Fruit fly (Drosophila melanogaster): ENCODE results near the gene CG11594.

Gene CG11594

DNA sequence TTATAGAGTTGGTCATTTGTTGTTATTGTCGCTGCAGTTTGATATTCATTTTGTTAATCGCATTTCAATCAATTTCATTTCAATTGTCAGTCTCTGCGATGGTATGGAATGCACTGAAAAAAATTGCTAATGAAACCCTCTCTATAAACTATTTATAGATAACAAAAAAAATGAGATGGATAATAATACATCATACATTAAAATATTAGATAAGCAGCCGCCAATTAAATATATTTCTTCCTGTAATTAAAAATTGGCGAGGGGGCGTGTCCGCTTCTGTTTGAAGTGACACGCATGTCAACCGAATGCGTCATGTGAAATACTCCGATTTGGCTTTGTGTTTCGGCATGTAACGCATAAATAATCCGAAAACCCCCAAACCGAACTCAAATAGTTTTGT lies 18.7 kb upstream of the CG11594 start:
- no peak for TF ChIP-seq noc (tag; optimal IDR thresholded peaks at IDR 0.05)

DNA sequence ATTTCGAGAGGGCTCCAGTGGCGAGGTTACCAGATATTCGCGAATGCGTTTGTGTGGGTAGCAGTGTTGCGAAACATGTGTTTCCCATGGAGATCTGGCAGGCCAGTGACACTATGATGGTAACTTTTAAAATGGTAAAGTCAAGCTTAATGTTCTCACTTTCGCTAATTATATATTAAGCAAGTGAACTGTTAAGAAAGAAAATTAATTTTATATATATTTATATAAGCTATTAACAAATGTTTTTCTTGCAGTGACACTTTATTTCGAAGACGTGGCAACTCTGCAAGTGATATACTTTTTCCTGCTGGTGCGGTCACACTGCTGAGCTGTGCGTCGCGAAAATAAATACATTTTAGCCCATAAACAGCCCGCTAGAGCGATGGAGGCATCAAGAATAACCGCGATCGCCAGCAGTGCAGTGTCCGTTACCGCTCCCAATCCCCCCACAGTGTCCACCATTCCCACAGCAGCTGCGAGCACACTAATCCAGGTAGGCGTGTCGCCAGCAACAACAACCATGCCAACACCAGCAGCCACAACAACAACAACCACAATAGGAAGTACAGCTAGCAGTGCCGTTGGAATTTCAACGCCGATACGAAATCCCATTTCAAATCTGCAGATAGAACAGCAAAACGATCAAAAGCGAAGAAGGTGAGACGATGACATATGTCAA lies 14.6 kb upstream of the CG11594 start, which contains the start of the genes CG11593 and Rcd5:
Gene CG11593, minus strand, starts transcription at position 236 of the 679 bp plus-strand sequence.
Gene Rcd5, plus strand, starts transcription at position 283 of the 679 bp plus-strand sequence.
- TF ChIP-seq noc (tag; optimal IDR thresholded peaks at IDR 0.05), result no peak

DNA sequence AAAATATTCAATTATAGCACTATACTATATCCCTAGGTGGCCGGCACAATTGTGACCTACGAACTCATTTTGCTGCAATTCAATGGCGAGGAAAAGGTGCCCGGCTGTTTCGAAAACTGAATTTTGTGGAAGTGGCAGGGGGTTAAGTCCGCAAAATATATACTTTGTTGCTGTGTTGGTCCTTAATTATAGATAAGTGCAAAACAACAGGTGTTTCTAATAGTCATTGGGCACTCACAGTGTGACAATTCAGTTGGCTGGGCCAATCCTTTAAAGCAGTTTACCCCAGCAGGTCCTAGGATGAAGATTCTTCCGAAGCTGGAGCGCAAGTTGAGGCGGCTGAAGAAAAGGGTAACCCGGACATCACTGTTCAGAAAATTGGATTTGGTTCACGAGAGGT lies 9.7 kb upstream of the CG11594 start, which contains the start of gene Gr64f:
Gene Gr64f, plus strand, starts transcription at position 301 of the 400 bp plus-strand sequence.
- no peak for TF ChIP-seq noc (tag; optimal IDR thresholded peaks at IDR 0.05)

DNA sequence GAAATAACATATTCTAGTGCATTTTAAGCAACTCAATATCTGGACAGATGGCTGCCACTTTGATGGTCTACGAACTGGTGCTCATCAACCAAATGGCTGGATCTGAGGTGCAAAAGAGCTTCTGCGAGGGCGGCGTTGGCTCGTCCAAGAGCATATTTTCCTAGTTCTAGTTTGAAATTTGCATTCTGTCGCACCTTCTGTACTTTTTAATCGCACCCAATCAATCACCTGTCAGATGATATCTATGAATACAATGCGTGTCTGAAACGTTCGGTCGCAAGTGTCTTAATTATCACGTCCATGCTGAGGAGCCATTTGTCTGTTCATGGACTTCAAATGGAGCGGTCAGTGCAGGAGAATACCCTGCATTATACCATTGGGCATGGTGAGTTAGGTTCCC lies 6.0 kb upstream of the CG11594 start, which contains the start of the genes Gr64d and Gr64e:
Gene Gr64d, plus strand, starts transcription at position 301 of the 400 bp plus-strand sequence.
Gene Gr64e, plus strand, starts transcription at position 380 of the 400 bp plus-strand sequence.
- no peak for TF ChIP-seq noc (tag; optimal IDR thresholded peaks at IDR 0.05)

DNA sequence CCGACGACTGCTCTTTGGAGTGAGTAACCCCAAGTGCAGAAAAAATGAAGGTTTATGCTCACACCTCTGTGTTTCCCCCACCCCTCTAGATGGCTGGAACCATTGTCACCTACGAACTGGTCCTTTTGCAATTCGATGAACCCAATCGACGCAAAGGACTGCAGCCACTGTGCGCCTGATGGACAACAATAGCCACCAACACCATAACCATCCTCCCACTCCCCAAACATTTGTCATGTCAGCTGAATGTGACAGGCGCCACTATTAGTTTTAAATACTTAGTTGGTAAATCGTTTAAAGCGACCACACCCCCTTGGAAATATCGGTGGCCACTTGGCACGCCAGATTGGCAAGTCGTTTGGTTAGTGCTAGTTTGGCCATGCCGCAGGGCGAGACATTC lies 2.5 kb upstream of the CG11594 start, which contains the start of the genes Gr64b and Gr64c:
Gene Gr64b, plus strand, starts transcription at position 301 of the 400 bp plus-strand sequence.
Gene Gr64c, plus strand, starts transcription at position 301 of the 400 bp plus-strand sequence.
- TF ChIP-seq noc (tag; optimal IDR thresholded peaks at IDR 0.05), result no peak

DNA sequence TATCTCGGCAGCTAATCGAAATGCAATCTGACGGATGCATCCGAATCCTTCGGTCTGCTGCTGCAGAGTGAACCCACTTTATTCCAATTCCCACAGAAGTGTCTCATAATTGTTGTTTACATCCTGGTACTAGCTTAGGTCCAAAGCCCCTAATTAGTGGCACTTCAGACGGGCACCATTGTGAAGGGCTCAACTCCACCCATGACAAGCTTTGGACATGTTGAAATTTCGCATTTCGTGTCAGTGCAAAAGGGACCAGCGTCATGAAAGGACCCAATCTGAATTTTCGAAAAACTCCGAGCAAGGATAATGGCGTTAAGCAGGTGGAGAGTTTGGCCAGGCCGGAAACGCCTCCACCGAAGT lies 676 bp upstream of the CG11594 start, which contains the start of gene Gr64a:
Gene Gr64a, plus strand, starts transcription at position 264 of the 363 bp plus-strand sequence.
- TF ChIP-seq noc (tag; optimal IDR thresholded peaks at IDR 0.05), result no peak

DNA sequence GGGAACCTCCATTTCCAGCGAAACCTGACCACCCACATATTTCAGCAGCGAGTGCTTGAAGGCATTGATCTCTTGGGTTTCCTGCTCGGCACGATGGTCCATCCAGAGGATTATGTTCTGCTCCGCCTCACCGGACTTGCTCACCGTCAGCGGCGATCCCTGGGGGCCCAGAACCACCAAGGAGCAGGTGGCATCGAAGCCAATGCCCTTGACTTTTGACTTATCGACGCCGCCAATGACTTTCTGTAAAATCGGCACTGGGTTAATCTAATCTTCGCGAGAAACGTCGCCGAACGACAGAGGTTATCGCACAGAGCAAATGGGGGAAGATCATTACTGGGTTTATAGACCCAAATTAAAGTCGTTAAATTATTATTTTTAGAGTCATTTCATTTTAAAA lies 1.3 kb downstream of the CG11594 start:
- no peak for TF ChIP-seq noc (tag; optimal IDR thresholded peaks at IDR 0.05)

DNA sequence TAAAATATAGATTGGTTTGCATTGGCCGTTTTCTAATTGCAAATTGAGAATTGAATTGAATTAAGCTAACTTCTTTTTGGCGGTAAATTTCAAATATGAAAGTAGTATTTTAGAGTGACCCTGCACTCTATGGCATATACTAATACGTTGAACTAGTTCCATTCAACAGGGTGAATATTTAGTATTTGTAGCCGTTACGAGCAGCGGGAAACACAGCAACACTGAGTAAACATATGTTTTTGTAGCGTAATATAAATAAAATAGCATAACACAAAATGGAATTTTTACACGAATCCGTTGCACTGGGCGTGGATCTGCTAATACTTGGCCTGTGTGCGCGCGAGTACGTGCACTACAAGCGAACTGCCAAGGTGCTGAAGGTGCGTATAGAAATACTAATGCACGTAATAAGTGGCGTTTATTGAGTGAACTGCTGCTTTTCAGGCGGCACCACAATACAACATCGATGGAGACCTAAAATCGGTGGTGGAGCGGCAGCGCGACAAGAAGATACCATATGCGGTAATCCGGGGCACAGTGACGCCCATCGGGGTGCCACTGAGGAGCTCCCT lies 4.5 kb downstream of the CG11594 start, which contains the start of gene Mul1:
Gene Mul1, plus strand, starts transcription at position 198 of the 572 bp plus-strand sequence.
- TF ChIP-seq noc (tag; optimal IDR thresholded peaks at IDR 0.05), result no peak

DNA sequence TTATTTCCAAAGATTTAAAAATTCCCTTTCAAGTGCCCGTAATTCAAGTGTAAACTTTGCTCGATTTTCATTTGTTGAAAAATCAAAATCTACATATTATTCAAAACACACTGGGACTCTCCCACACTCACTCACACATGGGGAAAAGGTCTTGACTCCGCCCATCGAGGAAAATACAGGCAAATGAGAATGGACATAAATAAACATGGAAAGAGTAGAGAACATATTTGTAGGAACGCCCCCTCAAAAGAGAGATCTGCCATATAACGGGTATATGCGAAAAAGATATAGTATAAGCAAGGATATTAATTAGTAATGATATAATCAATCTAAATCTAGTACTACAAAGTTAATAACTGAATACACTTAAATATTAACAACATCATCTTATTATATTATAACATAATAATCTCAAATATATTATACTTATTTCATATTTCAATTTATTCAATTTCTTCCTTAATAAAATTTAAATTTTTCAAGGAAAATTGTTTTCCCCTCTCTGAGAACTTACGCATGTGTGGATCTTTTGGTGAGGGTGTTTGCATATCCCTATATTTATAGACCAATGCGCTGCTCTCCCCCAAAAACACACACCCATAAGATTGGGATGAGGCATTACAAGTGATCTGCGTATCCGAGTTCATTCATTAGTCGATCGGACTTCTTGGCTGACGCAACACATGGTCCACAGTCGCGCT lies 7.4 kb downstream of the CG11594 start, which contains the start of gene FoxL1:
Gene FoxL1, plus strand, starts transcription at position 651 of the 701 bp plus-strand sequence.
- TF ChIP-seq noc (tag; optimal IDR thresholded peaks at IDR 0.05), result no peak

DNA sequence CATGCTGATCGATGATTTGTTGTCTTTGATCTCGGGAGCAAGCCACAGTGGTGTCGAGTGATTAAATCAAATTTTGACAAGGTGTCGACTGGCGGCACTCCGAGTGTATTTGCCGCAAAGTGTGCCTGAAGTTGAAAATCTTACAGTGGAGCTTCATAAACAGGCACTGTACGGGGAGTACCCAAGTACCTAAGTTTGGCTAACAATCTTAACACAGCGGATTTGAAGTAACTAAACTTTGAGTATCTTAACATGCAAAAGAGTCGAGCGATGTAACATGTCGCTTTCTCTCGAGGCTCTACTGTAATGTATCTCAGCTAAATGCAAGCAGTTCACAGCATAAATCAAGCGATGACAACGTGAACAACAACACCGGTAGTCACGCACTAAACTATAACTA lies 9.1 kb downstream of the CG11594 start:
- TF ChIP-seq noc (tag; optimal IDR thresholded peaks at IDR 0.05), result no peak

DNA sequence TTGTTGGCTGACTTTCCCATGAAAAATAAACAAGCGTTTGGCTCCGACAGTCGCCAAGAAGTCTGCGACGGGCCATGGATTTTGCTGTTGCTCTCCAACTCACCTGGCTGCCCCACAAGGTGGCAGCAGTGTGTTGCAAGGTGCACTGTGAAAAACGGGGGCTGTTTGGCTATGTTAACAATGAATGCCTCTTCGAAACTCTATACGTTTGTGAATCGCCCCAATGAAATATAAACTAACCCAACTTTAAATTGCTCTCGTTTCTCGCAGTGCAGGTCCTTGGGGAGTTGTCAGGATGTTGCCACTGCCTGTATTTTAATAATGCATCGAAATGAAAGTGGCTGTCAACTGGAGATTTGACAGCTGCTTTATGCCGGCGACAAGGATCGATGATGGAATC lies 11.5 kb downstream of the CG11594 start:
- no peak for TF ChIP-seq noc (tag; optimal IDR thresholded peaks at IDR 0.05)

DNA sequence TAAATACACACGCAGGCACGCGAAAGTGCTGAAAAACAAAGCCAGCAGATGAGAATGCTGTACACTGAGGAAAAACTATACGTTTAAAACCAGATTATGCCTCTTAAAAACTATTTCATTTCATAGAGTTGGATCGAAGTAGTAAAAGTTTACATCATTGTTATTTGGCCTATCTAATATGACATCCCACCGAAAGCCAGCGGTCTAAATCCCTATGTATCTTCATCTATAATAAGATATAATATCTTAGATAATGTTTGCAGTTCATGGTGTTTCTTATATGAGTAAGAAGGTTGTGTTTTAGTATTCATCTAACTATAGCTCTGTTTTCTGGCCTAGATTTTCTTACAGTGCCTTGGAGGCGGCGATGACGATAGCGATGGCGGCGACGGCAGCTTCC lies 15.7 kb downstream of the CG11594 start:
- no peak for TF ChIP-seq noc (tag; optimal IDR thresholded peaks at IDR 0.05)

DNA sequence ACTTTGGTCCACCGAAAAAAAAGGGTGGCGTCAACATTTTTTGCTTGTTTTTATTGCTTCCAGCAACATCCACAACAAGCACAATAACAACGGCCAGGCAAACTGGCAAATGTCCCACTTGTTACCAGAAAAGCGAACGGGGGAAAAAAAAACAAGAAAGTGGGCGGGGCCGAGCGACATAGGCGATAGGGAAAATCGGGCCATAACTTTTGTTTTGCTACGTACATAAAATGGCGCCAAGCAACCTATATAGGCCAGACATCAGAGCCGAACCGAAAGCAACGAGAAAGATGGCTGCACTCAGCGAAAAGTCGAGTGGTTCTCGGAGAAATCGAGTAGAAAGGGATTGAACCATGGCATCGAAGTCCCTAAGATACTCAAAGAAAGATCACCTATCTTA lies 18.6 kb downstream of the CG11594 start:
- no peak for TF ChIP-seq noc (tag; optimal IDR thresholded peaks at IDR 0.05)

DNA sequence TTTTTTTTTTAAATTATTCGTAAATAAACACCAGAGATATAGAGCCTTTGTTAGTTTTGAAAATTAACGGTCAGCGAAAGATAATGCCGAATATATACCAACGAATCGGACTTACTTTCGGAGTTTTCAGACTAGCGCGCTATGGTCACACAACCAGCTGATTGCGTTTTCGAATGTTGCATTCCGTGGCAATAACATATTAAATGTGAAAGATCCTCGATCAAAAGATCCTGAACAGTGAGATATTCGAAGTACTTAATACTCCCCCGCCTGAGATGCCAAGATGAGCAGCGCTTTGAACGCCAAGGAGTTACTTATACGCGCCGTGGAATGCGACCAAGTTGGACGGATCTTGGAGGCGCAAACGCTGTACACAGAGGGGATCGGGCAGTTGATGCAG lies 22.5 kb downstream of the CG11594 start, which contains the start of gene CG14985:
Gene CG14985, plus strand, starts transcription at position 159 of the 400 bp plus-strand sequence.
- no peak for TF ChIP-seq noc (tag; optimal IDR thresholded peaks at IDR 0.05)

DNA sequence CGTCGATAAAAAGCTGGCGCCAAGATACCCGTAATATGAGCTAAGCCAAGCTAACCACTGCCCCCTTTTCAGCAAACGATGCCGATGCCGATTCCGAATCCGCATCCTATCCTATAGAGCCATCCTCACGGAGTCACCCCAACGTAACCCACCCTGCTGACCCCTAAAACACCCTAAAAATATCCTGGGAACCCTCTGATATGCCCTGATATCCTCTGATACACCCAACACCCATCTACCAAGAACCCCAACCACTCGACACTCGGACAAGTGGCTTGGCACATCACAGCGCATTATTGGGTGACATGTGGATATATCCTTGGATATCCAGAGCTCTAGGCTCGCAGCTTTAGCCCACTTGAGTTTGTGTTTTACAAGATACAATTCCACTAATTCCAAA lies 24.3 kb downstream of the CG11594 start:
- TF ChIP-seq noc (tag; optimal IDR thresholded peaks at IDR 0.05), result no peak

DNA sequence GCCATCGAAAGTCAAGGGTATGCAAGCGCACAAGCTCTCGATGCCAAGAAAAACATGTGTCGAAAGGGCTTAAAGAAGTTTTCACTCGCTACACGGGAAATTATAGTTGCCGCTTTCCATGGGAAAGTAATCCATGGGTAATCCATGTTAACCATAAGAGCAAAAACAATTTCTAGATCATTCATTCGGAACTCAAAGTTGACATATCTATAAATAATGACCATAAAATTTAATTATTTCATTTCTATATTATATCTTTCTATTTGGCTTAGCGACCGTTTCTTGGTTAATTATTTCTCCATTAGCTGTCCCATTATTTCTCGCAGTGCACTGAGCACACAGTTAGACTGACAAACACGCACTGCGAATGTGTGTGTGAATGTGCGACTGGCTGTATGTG lies 25.1 kb downstream of the CG11594 start:
- no peak for TF ChIP-seq noc (tag; optimal IDR thresholded peaks at IDR 0.05)
